Worm (Caenorhabditis elegans) whole organism, L3 larva: ENCODE data around the gene sru-6.
A peak's percentile ranks its signal among the peaks of the same experiment; 100 is the strongest.

Source experiments
- aly-2 ChIP-seq: fragments of 150-350 bp; optimal IDR thresholded peaks from 2 replicates; lab custom pipeline; 2014; ENCODE audit warnings: missing biosample characterization, missing genetic modification characterization
- ceh-82 ChIP-seq: fragments of 150-350 bp; optimal IDR thresholded peaks from 2 replicates; lab custom pipeline; 2014; ENCODE audit warnings: missing biosample characterization, missing genetic modification characterization
- egl-5 ChIP-seq: fragments of 150-350 bp; optimal IDR thresholded peaks from 2 replicates; lab custom pipeline; 2017; ENCODE audit warnings: missing biosample characterization, missing genetic modification reagents, missing genetic modification characterization, inconsistent platforms
- nhr-12 ChIP-seq: fragments of 150-350 bp; optimal IDR thresholded peaks from 2 replicates; lab custom pipeline; 2014; ENCODE audit warnings: missing biosample characterization, missing genetic modification characterization
- nhr-43 ChIP-seq: sonication (generic microtip); optimal IDR thresholded peaks from 2 replicates; lab custom pipeline; 2016; ENCODE audit warnings: mild to moderate bottlenecking, missing genetic modification characterization, missing compliant biosample characterization; ENCODE audit not compliant: poor library complexity, severe bottlenecking
- pha-4 ChIP-seq: fragments of 150-350 bp; optimal IDR thresholded peaks from 2 replicates; lab custom pipeline; 2014; ENCODE audit warnings: missing biosample characterization, missing genetic modification reagents, missing genetic modification characterization
- sea-2 ChIP-seq: fragments of 150-350 bp; sonication (generic microtip); optimal IDR thresholded peaks from 4 replicates; lab custom pipeline; 2014; ENCODE audit warnings: missing biosample characterization, missing genetic modification reagents, missing genetic modification characterization
- skn-1 ChIP-seq: fragments of 150-350 bp; optimal IDR thresholded peaks from 2 replicates; lab custom pipeline; 2014; ENCODE audit warnings: missing biosample characterization, missing genetic modification characterization
- ztf-11 ChIP-seq: fragments of 150-350 bp; optimal IDR thresholded peaks from 2 replicates; lab custom pipeline; 2014; ENCODE audit warnings: missing biosample characterization, missing genetic modification characterization

ce11 chrIV:9527002-9527401 is 36.6 kb downstream of the sru-6 start:
- TF ChIP-seq skn-1 (tag; lab: Kevin White, UChicago) (peak; percentile 7), aly-2 (no peak), nhr-12 (tag; lab: Kevin White, UChicago) (no peak), nhr-43 (tag; lab: Kevin White, UChicago) (no peak), pha-4 (tag; lab: Kevin White, UChicago) (peak; percentile 48), ztf-11 (tag; lab: Kevin White, UChicago) (no peak), sea-2 (GFP tag; lab: Kevin White, UChicago) (no peak), egl-5 (tag; lab: Kevin White, UChicago) (no peak), ceh-82 (tag; lab: Kevin White, UChicago) (no peak)
